Worm (Caenorhabditis elegans) whole organism, early embryonic: Measurements from ENCODE around the gene tni-1.

Experiments
- B0310.2 ChIP-seq: sonication (generic microtip); optimal IDR thresholded peaks from 2 replicates; lab custom pipeline; 2016; ENCODE audit warnings: mild to moderate bottlenecking, missing genetic modification characterization, missing compliant biosample characterization
- F13C5.2 ChIP-seq: sonication (generic microtip); optimal IDR thresholded peaks from 2 replicates; lab custom pipeline; 2017; ENCODE audit warnings: mild to moderate bottlenecking, missing genetic modification characterization, inconsistent platforms, missing compliant biosample characterization
- aly-1 ChIP-seq: sonication (generic microtip); optimal IDR thresholded peaks from 2 replicates; lab custom pipeline; 2016; ENCODE audit warnings: missing genetic modification characterization, missing compliant biosample characterization
- ama-1 ChIP-seq: fragments of 150-350 bp; optimal IDR thresholded peaks from 2 replicates; lab custom pipeline; 2014
- ceh-13 ChIP-seq: fragments of 200-800 bp; sonication (Bioruptor generic); optimal IDR thresholded peaks from 2 replicates; lab custom pipeline; 2018; ENCODE audit warnings: mild to moderate bottlenecking, missing genetic modification characterization, missing compliant biosample characterization
- ceh-36 ChIP-seq: sonication (generic microtip); optimal IDR thresholded peaks from 2 replicates; lab custom pipeline; 2016; ENCODE audit warnings: missing genetic modification characterization, inconsistent platforms, missing compliant biosample characterization
- ets-7 ChIP-seq: sonication (generic microtip); optimal IDR thresholded peaks from 2 replicates; lab custom pipeline; 2016; ENCODE audit warnings: missing genotype, missing genetic modification characterization, missing compliant biosample characterization
- flt-1 ChIP-seq: fragments of 200-800 bp; sonication (Bioruptor generic); IDR thresholded peaks from 2 replicates; pipeline ENCODE4 v1.3.6; 2022; ENCODE audit warnings: missing genetic modification characterization, missing compliant biosample characterization
- hmbx-1 ChIP-seq: sonication (generic microtip); optimal IDR thresholded peaks from 2 replicates; lab custom pipeline; 2016; ENCODE audit warnings: mild to moderate bottlenecking, missing genetic modification characterization, missing compliant biosample characterization
- hmg-4 ChIP-seq: fragments of 200-800 bp; sonication (Bioruptor generic); optimal IDR thresholded peaks from 2 replicates; lab custom pipeline; 2018; ENCODE audit warnings: mild to moderate bottlenecking, missing genetic modification characterization, missing compliant biosample characterization
- hnd-1 ChIP-seq: sonication (generic microtip); optimal IDR thresholded peaks from 2 replicates; lab custom pipeline; 2016; ENCODE audit warnings: missing genetic modification characterization, missing compliant biosample characterization
- pes-1 ChIP-seq: fragments of 200-800 bp; sonication (Bioruptor generic); IDR thresholded peaks from 2 replicates; pipeline ENCODE4 v1.3.6; 2022; ENCODE audit warnings: missing genetic modification reagents, missing genetic modification characterization, missing compliant biosample characterization
- scrt-1 ChIP-seq: fragments of 200-800 bp; sonication (Bioruptor generic); IDR thresholded peaks from 2 replicates; pipeline ENCODE4 v1.3.6; 2022; ENCODE audit warnings: missing genetic modification characterization, missing compliant biosample characterization
- sea-1 ChIP-seq: fragments of 200-800 bp; sonication (Bioruptor generic); conservative IDR thresholded peaks from 2 replicates; pipeline ENCODE4 v1.3.6; 2022; ENCODE audit warnings: missing genetic modification characterization, missing compliant biosample characterization
- tbx-11 ChIP-seq: fragments of 200-800 bp; sonication (Bioruptor generic); IDR thresholded peaks from 2 replicates; pipeline ENCODE4 v1.3.6; 2022; ENCODE audit warnings: missing genetic modification characterization, missing compliant biosample characterization
- tbx-37 ChIP-seq: fragments of 200-800 bp; sonication (Bioruptor generic); conservative IDR thresholded peaks from 2 replicates; pipeline ENCODE4 v1.3.6; 2022; ENCODE audit warnings: missing genetic modification reagents, missing genetic modification characterization, missing compliant biosample characterization
- tra-4 ChIP-seq: sonication (generic microtip); optimal IDR thresholded peaks from 2 replicates; lab custom pipeline; 2017; ENCODE audit warnings: missing genetic modification characterization, missing compliant biosample characterization

Gene tni-1

ce11 chrX:11407682-11408335 is 30.5 kb upstream of the tni-1 start, which contains the start of gene F08B12.4:
F08B12.4 (minus strand) TSS chrX:11407732.
- no peak for TF ChIP-seq ceh-36 (tag; lab: Kevin White, UChicago)
- TF ChIP-seq tbx-11 (GFP tag; lab: Robert Waterston, UW) = no peak
- TF ChIP-seq aly-1 (tag; lab: Kevin White, UChicago) = no peak
- TF ChIP-seq tbx-37 (GFP tag; lab: Robert Waterston, UW) = no peak
- TF ChIP-seq sea-1 (GFP tag; lab: Robert Waterston, UW) = no peak
- TF ChIP-seq ets-7 (tag; lab: Kevin White, UChicago) = no peak
- no peak for TF ChIP-seq hmg-4 (GFP tag; lab: Kevin White, UChicago)

- TF ChIP-seq hmbx-1 (no peak), ceh-36 (tag; lab: Kevin White, UChicago) (no peak), hmg-4 (GFP tag; lab: Kevin White, UChicago) (no peak), pes-1 (GFP tag; lab: Robert Waterston, UW) (no peak), aly-1 (tag; lab: Kevin White, UChicago) (no peak), tbx-11 (GFP tag; lab: Robert Waterston, UW) (no peak), ceh-13 (GFP tag; lab: Kevin White, UChicago) (no peak), scrt-1 (GFP tag; lab: Robert Waterston, UW) (no peak), tra-4 (tag; lab: Kevin White, UChicago) (no peak), B0310.2 (tag; lab: Kevin White, UChicago) (no peak), sea-1 (GFP tag; lab: Robert Waterston, UW) (no peak), ama-1 (lab: Kevin White, UChicago) (no peak), flt-1 (GFP tag; lab: Robert Waterston, UW) (no peak)
These were observed 29.5 kb upstream of the tni-1 start for ce11 chrX:11406784-11407183.

ce11 chrX:11405908-11406307 is 28.6 kb upstream of the tni-1 start, which contains the start of gene slo-2:
slo-2 (minus strand) TSS chrX:11405931.
- no peak for TF ChIP-seq hmbx-1
- TF ChIP-seq ets-7 (tag; lab: Kevin White, UChicago) = no peak
- no peak for TF ChIP-seq ama-1 (lab: Kevin White, UChicago)
- no peak for TF ChIP-seq tbx-11 (GFP tag; lab: Robert Waterston, UW)
- no peak for TF ChIP-seq hnd-1
- TF ChIP-seq aly-1 (tag; lab: Kevin White, UChicago) = no peak
- TF ChIP-seq hmg-4 (GFP tag; lab: Kevin White, UChicago) = no peak
- TF ChIP-seq flt-1 (GFP tag; lab: Robert Waterston, UW) = no peak
- TF ChIP-seq ceh-36 (tag; lab: Kevin White, UChicago) = no peak

DNA sequence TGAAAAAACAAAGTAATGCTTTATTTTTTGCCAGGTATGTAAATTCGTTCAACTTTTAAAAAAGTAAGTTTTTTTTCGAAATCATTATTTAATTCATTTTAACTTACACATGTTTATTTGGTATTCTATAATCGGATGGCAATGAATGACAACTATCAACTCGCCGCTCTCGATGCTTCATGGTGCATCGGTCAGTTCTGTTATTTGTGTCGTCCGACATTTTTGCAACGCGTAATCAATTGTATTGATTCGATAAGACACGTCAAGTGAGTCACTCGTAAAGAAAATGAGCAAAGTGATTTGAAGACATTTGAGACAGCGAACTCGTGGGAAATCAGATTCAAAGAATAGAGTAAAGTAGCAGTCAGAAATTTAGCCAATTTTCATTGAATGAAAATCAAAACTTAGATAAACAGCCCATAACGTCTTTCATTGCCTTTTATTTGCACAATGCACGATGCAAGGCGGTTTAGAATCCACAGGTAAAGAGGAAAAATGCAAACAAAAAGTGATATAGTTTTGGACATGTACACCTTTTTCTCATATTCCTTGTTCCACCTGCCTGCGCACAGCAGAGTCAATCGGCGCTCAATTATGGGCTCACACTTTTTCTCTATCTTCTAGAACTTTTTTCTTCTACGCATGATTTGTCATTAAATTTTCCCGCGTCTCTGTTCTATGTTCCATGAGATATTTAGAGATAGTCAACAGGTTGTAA is 23.4 kb upstream of the tni-1 start:
- TF ChIP-seq pes-1 (GFP tag; lab: Robert Waterston, UW) = no peak
- TF ChIP-seq hmg-4 (GFP tag; lab: Kevin White, UChicago) = no peak
- TF ChIP-seq ceh-13 (GFP tag; lab: Kevin White, UChicago) = no peak
- TF ChIP-seq sea-1 (GFP tag; lab: Robert Waterston, UW) = no peak
- no peak for TF ChIP-seq B0310.2 (tag; lab: Kevin White, UChicago)
- TF ChIP-seq tbx-37 (GFP tag; lab: Robert Waterston, UW) = no peak
- no peak for TF ChIP-seq scrt-1 (GFP tag; lab: Robert Waterston, UW)
- TF ChIP-seq ets-7 (tag; lab: Kevin White, UChicago) = no peak
- no peak for TF ChIP-seq tbx-11 (GFP tag; lab: Robert Waterston, UW)
- TF ChIP-seq ceh-36 (tag; lab: Kevin White, UChicago) = no peak
- no peak for TF ChIP-seq hmbx-1
- TF ChIP-seq tra-4 (tag; lab: Kevin White, UChicago) = no peak
- no peak for TF ChIP-seq ama-1 (lab: Kevin White, UChicago)
- no peak for TF ChIP-seq F13C5.2
- TF ChIP-seq flt-1 (GFP tag; lab: Robert Waterston, UW) = no peak
- no peak for TF ChIP-seq aly-1 (tag; lab: Kevin White, UChicago)
- TF ChIP-seq hnd-1 = no peak

ce11 chrX:11392924-11393323 is 15.7 kb upstream of the tni-1 start, which contains the start of gene prx-12:
prx-12 (plus strand) TSS chrX:11393294.
- TF ChIP-seq tbx-11 (GFP tag; lab: Robert Waterston, UW) = no peak
- TF ChIP-seq ets-7 (tag; lab: Kevin White, UChicago) = no peak
- TF ChIP-seq tbx-37 (GFP tag; lab: Robert Waterston, UW) = no peak
- no peak for TF ChIP-seq hmg-4 (GFP tag; lab: Kevin White, UChicago)

DNA sequence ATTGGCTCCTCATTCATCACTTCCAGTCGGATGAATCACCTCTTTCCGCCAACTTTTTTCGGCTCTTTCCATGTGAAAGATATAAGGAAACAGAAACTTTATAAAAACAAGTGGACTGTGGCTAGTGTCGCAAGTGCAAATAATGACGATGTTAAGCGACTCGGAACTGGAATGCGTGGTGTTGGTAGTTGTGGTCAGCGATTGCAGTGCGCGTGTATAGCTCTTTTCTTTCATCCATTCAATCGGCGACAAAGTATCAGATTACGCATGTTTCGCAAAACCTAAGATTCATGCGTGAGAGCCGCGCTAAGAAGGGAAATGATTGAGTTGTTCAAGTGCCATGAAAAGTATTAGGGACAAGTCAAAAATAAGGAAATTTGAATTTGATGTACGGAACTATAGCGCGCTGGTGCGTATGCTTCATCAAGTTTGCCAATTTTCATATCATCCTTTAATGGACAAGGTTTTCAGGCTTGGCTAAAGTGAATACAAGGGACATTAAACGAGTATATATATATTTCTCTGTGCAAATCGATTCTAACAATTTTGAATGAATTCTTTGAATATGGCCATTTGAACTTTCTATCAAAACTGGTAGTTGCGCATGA is 10.6 kb upstream of the tni-1 start:
- no peak for TF ChIP-seq B0310.2 (tag; lab: Kevin White, UChicago)
- TF ChIP-seq tra-4 (tag; lab: Kevin White, UChicago) = no peak
- no peak for TF ChIP-seq hmg-4 (GFP tag; lab: Kevin White, UChicago)

DNA sequence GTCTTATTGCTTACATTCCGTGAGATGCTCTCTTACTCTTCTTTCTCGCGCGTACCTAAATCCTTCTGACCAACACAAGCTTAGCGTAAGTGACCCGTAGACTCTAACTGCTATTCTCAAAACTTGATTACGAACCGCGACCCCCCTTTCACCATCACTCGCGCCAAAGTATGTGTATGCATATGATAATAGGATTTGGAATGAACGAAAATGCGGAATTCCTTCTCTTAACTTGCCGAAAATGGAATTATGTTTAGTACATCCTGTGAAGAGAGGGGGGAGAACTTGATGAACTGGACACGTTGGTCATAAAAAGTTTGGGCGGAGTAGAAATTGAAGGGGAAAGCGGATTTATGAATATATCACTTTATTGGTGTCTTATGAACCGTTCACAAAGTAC is 9.6 kb upstream of the tni-1 start:
- TF ChIP-seq ceh-13 (GFP tag; lab: Kevin White, UChicago) (no peak), tbx-37 (GFP tag; lab: Robert Waterston, UW) (no peak), aly-1 (tag; lab: Kevin White, UChicago) (no peak), hmbx-1 (no peak), F13C5.2 (no peak), scrt-1 (GFP tag; lab: Robert Waterston, UW) (no peak), sea-1 (GFP tag; lab: Robert Waterston, UW) (no peak), ets-7 (tag; lab: Kevin White, UChicago) (no peak), hnd-1 (no peak), B0310.2 (tag; lab: Kevin White, UChicago) (no peak)
